Worm (Caenorhabditis elegans) whole organism, midembryonic: ENCODE results near the gene cest-17.

Experiments
- T22C8.4 ChIP-seq: fragments of 200-800 bp; sonication (Bioruptor generic); IDR thresholded peaks from 2 replicates; pipeline ENCODE4 v1.3.6; 2022; ENCODE audit warnings: missing genetic modification characterization, missing compliant biosample characterization
- cog-1 ChIP-seq: sonication (generic microtip); optimal IDR thresholded peaks from 2 replicates; lab custom pipeline; 2016; ENCODE audit warnings: missing genetic modification characterization, missing compliant biosample characterization
- flt-1 ChIP-seq: fragments of 200-800 bp; sonication (Bioruptor generic); IDR thresholded peaks from 2 replicates; pipeline ENCODE4 v1.3.6; 2022; ENCODE audit warnings: missing genetic modification characterization, missing compliant biosample characterization
- klf-2 ChIP-seq: fragments of 200-800 bp; sonication (Bioruptor generic); conservative IDR thresholded peaks from 2 replicates; pipeline ENCODE4 v1.3.6; 2022; ENCODE audit warnings: missing genetic modification reagents, missing genetic modification characterization, missing compliant biosample characterization
- med-1 ChIP-seq: sonication (generic microtip); optimal IDR thresholded peaks from 2 replicates; lab custom pipeline; 2017; ENCODE audit warnings: missing genetic modification characterization, mild to moderate bottlenecking, missing compliant biosample characterization, antibody characterized with exemption, missing genetic modification reagents; ENCODE audit not compliant: insufficient read depth
- ref-1 ChIP-seq: fragments of 200-800 bp; sonication (Bioruptor generic); conservative IDR thresholded peaks from 2 replicates; pipeline ENCODE4 v1.3.6; 2022; ENCODE audit warnings: missing genetic modification reagents, missing genetic modification characterization, missing compliant biosample characterization
- tab-1 ChIP-seq: fragments of 200-800 bp; sonication (Bioruptor generic); IDR thresholded peaks from 2 replicates; pipeline ENCODE4 v1.3.6; 2022; ENCODE audit warnings: missing genetic modification characterization, missing compliant biosample characterization
- ztf-23 ChIP-seq: fragments of 200-800 bp; sonication (Bioruptor generic); IDR thresholded peaks from 2 replicates; pipeline ENCODE4 v1.3.6; 2022; ENCODE audit warnings: missing genetic modification reagents, missing genetic modification characterization, missing compliant biosample characterization
- ztf-29 ChIP-seq: fragments of 200-800 bp; sonication (Bioruptor generic); IDR thresholded peaks from 2 replicates; pipeline ENCODE4 v1.3.6; 2022; ENCODE audit warnings: missing genetic modification reagents, missing genetic modification characterization, missing compliant biosample characterization

DNA sequence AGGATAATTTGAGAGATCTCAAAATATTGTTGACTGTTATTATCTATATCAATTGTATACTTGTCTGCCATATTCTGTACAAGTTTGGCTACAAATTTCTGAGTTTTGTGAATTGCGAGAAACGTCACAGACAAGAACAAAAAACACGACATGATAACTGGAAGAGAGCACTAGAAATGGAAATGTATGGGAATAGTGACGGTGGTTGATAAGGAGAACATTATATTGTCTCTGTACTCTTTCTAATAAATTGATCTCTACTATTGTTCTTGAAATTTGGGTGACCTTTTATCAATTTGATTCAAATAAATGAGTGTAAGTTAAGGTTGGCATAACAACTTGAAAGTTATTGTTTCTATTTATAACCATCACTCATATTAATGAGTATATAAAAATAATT lies 9.7 kb downstream of the cest-17 start:
- TF ChIP-seq flt-1 (GFP tag; lab: Robert Waterston, UW) (no peak), T22C8.4 (no peak), ref-1 (GFP tag; lab: Robert Waterston, UW) (no peak), klf-2 (GFP tag; lab: Robert Waterston, UW) (no peak), ztf-23 (no peak), cog-1 (tag; lab: Kevin White, UChicago) (no peak), med-1 (GFP tag; lab: Kevin White, UChicago) (no peak), tab-1 (GFP tag; lab: Robert Waterston, UW) (no peak), ztf-29 (GFP tag; lab: Robert Waterston, UW) (no peak)
